Fruit fly (Drosophila melanogaster) whole organism, embryonic: ENCODE measurements around the gene Polr1D.

Source experiments
- BtbVII ChIP-seq: fragments of 200-800 bp; sonication (Bioruptor generic); optimal IDR thresholded peaks from 3 replicates; lab custom pipeline; 2017; ENCODE audit warnings: missing biosample characterization, mild to moderate bottlenecking, missing genetic modification characterization
- CG10431 ChIP-seq: fragments of 200-800 bp; sonication (Bioruptor generic); optimal IDR thresholded peaks from 3 replicates; lab custom pipeline; 2018; ENCODE audit warnings: missing biosample characterization, mild to moderate bottlenecking, missing genetic modification characterization
- CG10462 ChIP-seq: fragments of 200-800 bp; sonication (Bioruptor generic); optimal IDR thresholded peaks from 2 replicates; lab custom pipeline; 2016; ENCODE audit warnings: missing biosample characterization, missing genetic modification characterization
- CG12236 ChIP-seq: fragments of 200-800 bp; sonication (Bioruptor generic); optimal IDR thresholded peaks from 2 replicates; lab custom pipeline; 2016; ENCODE audit warnings: missing biosample characterization, missing genetic modification characterization
- CG13424 ChIP-seq: fragments of 200-800 bp; sonication (Bioruptor generic); optimal IDR thresholded peaks from 2 replicates; lab custom pipeline; 2019; ENCODE audit warnings: missing biosample characterization, mild to moderate bottlenecking, missing genetic modification characterization, moderate library complexity
- CG14667 ChIP-seq: fragments of 200-800 bp; sonication (Bioruptor generic); IDR thresholded peaks from 2 replicates; pipeline ENCODE4 v1.3.6; 2022; ENCODE audit warnings: missing biosample characterization, missing genetic modification characterization
- CG15011 ChIP-seq: fragments of 200-800 bp; sonication (Bioruptor generic); optimal IDR thresholded peaks from 3 replicates; lab custom pipeline; 2018; ENCODE audit warnings: missing biosample characterization, mild to moderate bottlenecking, missing genetic modification characterization
- CG15479 ChIP-seq: fragments of 200-800 bp; sonication (Bioruptor generic); optimal IDR thresholded peaks from 3 replicates; lab custom pipeline; 2019; ENCODE audit warnings: missing biosample characterization, mild to moderate bottlenecking, missing genetic modification characterization, moderate library complexity
- CG17568 ChIP-seq: fragments of 200-800 bp; sonication (Bioruptor generic); optimal IDR thresholded peaks from 2 replicates; lab custom pipeline; 2018; ENCODE audit warnings: missing biosample characterization, mild to moderate bottlenecking, missing genetic modification characterization, moderate library complexity
- CG17912 ChIP-seq: fragments of 200-800 bp; sonication (Bioruptor generic); optimal IDR thresholded peaks from 2 replicates; lab custom pipeline; 2018; ENCODE audit warnings: missing biosample characterization, mild to moderate bottlenecking, missing genetic modification characterization
- CG18011 ChIP-seq: fragments of 200-800 bp; sonication (Bioruptor generic); optimal IDR thresholded peaks from 2 replicates; lab custom pipeline; 2017; ENCODE audit warnings: missing biosample characterization, missing genetic modification characterization, mild to moderate bottlenecking, moderate library complexity, missing genotype
- CG2120 ChIP-seq: fragments of 200-800 bp; sonication (Bioruptor generic); optimal IDR thresholded peaks from 3 replicates; lab custom pipeline; 2016; ENCODE audit warnings: missing biosample characterization, missing genetic modification characterization
- CG31365 ChIP-seq: fragments of 200-800 bp; sonication (Bioruptor generic); optimal IDR thresholded peaks from 2 replicates; lab custom pipeline; 2018; ENCODE audit warnings: missing biosample characterization, mild to moderate bottlenecking, missing genetic modification characterization
- CG31441 ChIP-seq: fragments of 200-800 bp; sonication (Bioruptor generic); IDR thresholded peaks from 2 replicates; pipeline ENCODE4 v1.3.6; 2022; ENCODE audit warnings: missing biosample characterization, missing genetic modification characterization
- CG3407 ChIP-seq: fragments of 200-800 bp; sonication (Bioruptor generic); optimal IDR thresholded peaks from 2 replicates; lab custom pipeline; 2018; ENCODE audit warnings: missing biosample characterization, mild to moderate bottlenecking, missing genetic modification characterization
- CG4328 ChIP-seq: fragments of 200-800 bp; sonication (Bioruptor generic); optimal IDR thresholded peaks from 3 replicates; lab custom pipeline; 2017; ENCODE audit warnings: missing biosample characterization, missing genetic modification reagents, missing genetic modification characterization
- CG4404 ChIP-seq: fragments of 200-800 bp; sonication (Bioruptor generic); IDR thresholded peaks from 2 replicates; pipeline ENCODE4 v1.3.6; 2022; ENCODE audit warnings: missing biosample characterization, missing genetic modification characterization
- CG4424 ChIP-seq: fragments of 200-800 bp; sonication (Bioruptor generic); optimal IDR thresholded peaks from 3 replicates; lab custom pipeline; 2016; ENCODE audit warnings: missing biosample characterization, missing genetic modification characterization
- CG4707 ChIP-seq: fragments of 200-800 bp; sonication (Bioruptor generic); optimal IDR thresholded peaks from 2 replicates; lab custom pipeline; 2018; ENCODE audit warnings: missing biosample characterization, mild to moderate bottlenecking, missing genetic modification characterization, moderate library complexity
- CG6175 ChIP-seq: fragments of 200-800 bp; sonication (Bioruptor generic); IDR thresholded peaks from 3 replicates; pipeline ENCODE4 v1.3.6; 2022; ENCODE audit warnings: missing biosample characterization, missing genetic modification characterization
- CG6254 ChIP-seq: fragments of 200-800 bp; sonication (Bioruptor generic); optimal IDR thresholded peaks from 3 replicates; lab custom pipeline; 2017; ENCODE audit warnings: mild to moderate bottlenecking, missing biosample characterization, missing genetic modification reagents, missing genetic modification characterization
- CG7271 ChIP-seq: fragments of 200-800 bp; sonication (Bioruptor generic); optimal IDR thresholded peaks from 2 replicates; lab custom pipeline; 2018; ENCODE audit warnings: missing biosample characterization, mild to moderate bottlenecking, missing genetic modification characterization, moderate library complexity
- CG7928 ChIP-seq: fragments of 200-800 bp; sonication (Bioruptor generic); optimal IDR thresholded peaks from 2 replicates; lab custom pipeline; 2017; ENCODE audit warnings: missing biosample characterization, mild to moderate bottlenecking, missing genetic modification characterization
- CG7963 ChIP-seq: fragments of 200-800 bp; sonication (Bioruptor generic); IDR thresholded peaks from 3 replicates; pipeline ENCODE4 v1.3.6; 2022; ENCODE audit warnings: missing biosample characterization, missing genetic modification characterization; ENCODE audit not compliant: partially characterized antibody
- CG9215 ChIP-seq: fragments of 200-800 bp; sonication (Bioruptor generic); IDR thresholded peaks from 2 replicates; pipeline ENCODE4 v1.3.6; 2022; ENCODE audit warnings: missing biosample characterization, missing genetic modification characterization
- CG9817 ChIP-seq: fragments of 200-800 bp; sonication (Bioruptor generic); optimal IDR thresholded peaks from 2 replicates; lab custom pipeline; 2018; ENCODE audit warnings: missing biosample characterization, mild to moderate bottlenecking, missing genetic modification characterization, moderate library complexity
- CHES-1-like ChIP-seq: fragments of 200-800 bp; sonication (Bioruptor generic); optimal IDR thresholded peaks from 2 replicates; lab custom pipeline; 2016; ENCODE audit warnings: missing biosample characterization, missing genetic modification characterization
- Dfd ChIP-seq, 2 experiments: fragments of >200 bp; optimal IDR thresholded peaks; 2 replicates each; lab custom pipeline; 2017; ENCODE audit warnings: missing biosample characterization in 2 of 2, missing genetic modification characterization in 2 of 2
- Gug ChIP-seq: fragments of 200-800 bp; sonication (Bioruptor generic); IDR thresholded peaks from 4 replicates; pipeline ENCODE4 v1.3.6; 2022; ENCODE audit warnings: missing biosample characterization, missing genetic modification characterization
- HLHmδ ChIP-seq: fragments of 200-800 bp; sonication (Bioruptor generic); optimal IDR thresholded peaks from 2 replicates; lab custom pipeline; 2018; ENCODE audit warnings: missing biosample characterization, mild to moderate bottlenecking, missing genetic modification characterization, moderate library complexity
- Meics ChIP-seq: fragments of 200-800 bp; sonication (Bioruptor generic); optimal IDR thresholded peaks from 2 replicates; lab custom pipeline; 2017; ENCODE audit warnings: missing biosample characterization, mild to moderate bottlenecking, missing genetic modification characterization
- NC2α ChIP-seq: fragments of 200-800 bp; sonication (Bioruptor generic); optimal IDR thresholded peaks from 2 replicates; lab custom pipeline; 2016; ENCODE audit warnings: missing biosample characterization, missing genetic modification characterization
- Rx ChIP-seq: fragments of 200-800 bp; sonication (Bioruptor generic); IDR thresholded peaks from 2 replicates; pipeline ENCODE4 v1.3.6; 2022; ENCODE audit warnings: missing biosample characterization, missing genetic modification characterization
- Trl ChIP-seq, 3 experiments: fragments of >200 bp in 2 of 3; fragments of 200-800 bp in 1 of 3; sonication (Bioruptor generic) in 1 of 3; optimal IDR thresholded peaks; 2 replicates in 1 of 3; 3 replicates in 2 of 3; lab custom pipeline; 2016 to 2017; ENCODE audit warnings: missing biosample characterization in 1 of 3, missing genetic modification characterization in 1 of 3
- bowl ChIP-seq: fragments of 200-800 bp; sonication (Bioruptor generic); IDR thresholded peaks from 2 replicates; pipeline ENCODE4 v1.3.6; 2022; ENCODE audit warnings: missing biosample characterization, missing genetic modification characterization
- btn ChIP-seq: fragments of 200-800 bp; sonication (Bioruptor generic); optimal IDR thresholded peaks from 2 replicates; lab custom pipeline; 2016; ENCODE audit warnings: missing biosample characterization, missing genetic modification characterization
- dmrt11E ChIP-seq: fragments of 200-800 bp; sonication (Bioruptor generic); optimal IDR thresholded peaks from 3 replicates; lab custom pipeline; 2018; ENCODE audit warnings: missing biosample characterization, mild to moderate bottlenecking, missing genetic modification characterization, moderate library complexity
- eve ChIP-seq, 2 experiments: fragments of >200 bp; optimal IDR thresholded peaks; 2 replicates each; lab custom pipeline; 2017; ENCODE audit warnings: missing biosample characterization in 2 of 2, missing genetic modification characterization in 2 of 2
- grau ChIP-seq: fragments of 200-800 bp; optimal IDR thresholded peaks from 3 replicates; lab custom pipeline; 2019; ENCODE audit warnings: missing biosample characterization, mild to moderate bottlenecking, missing genetic modification characterization, moderate library complexity
- her ChIP-seq: fragments of 200-800 bp; sonication (Bioruptor generic); optimal IDR thresholded peaks from 2 replicates; lab custom pipeline; 2016; ENCODE audit warnings: missing biosample characterization, missing genetic modification characterization
- hkb ChIP-seq, 2 experiments: fragments of 200-800 bp in 1 of 2; fragments of >200 bp in 1 of 2; sonication (Bioruptor generic) in 1 of 2; IDR thresholded peaks in 1 of 2; optimal IDR thresholded peaks in 1 of 2; 2 replicates each; pipeline versions ENCODE4 v1.3.6 to Lab custom; 2017 to 2022; ENCODE audit warnings: missing biosample characterization in 1 of 2, missing genetic modification characterization in 1 of 2
- mirr ChIP-seq: fragments of 200-800 bp; sonication (Bioruptor generic); optimal IDR thresholded peaks from 3 replicates; lab custom pipeline; 2018; ENCODE audit warnings: missing biosample characterization, mild to moderate bottlenecking, missing genetic modification characterization
- salm ChIP-seq: fragments of 200-800 bp; sonication (Bioruptor generic); optimal IDR thresholded peaks from 2 replicates; lab custom pipeline; 2018; ENCODE audit warnings: missing biosample characterization, mild to moderate bottlenecking, missing genetic modification characterization
- sens-2 ChIP-seq: fragments of 200-800 bp; sonication (Bioruptor generic); IDR thresholded peaks from 2 replicates; pipeline ENCODE4 v1.3.6; 2022; ENCODE audit warnings: missing biosample characterization, missing genetic modification characterization
- sim ChIP-seq: fragments of 200-800 bp; sonication (Bioruptor generic); IDR thresholded peaks from 2 replicates; pipeline ENCODE4 v1.3.6; 2022; ENCODE audit warnings: missing biosample characterization, missing genetic modification characterization
- slp2 ChIP-seq: fragments of 200-800 bp; sonication (Bioruptor generic); optimal IDR thresholded peaks from 2 replicates; lab custom pipeline; 2016; ENCODE audit warnings: missing biosample characterization, missing genetic modification characterization
- stwl ChIP-seq: fragments of 200-800 bp; sonication (Bioruptor generic); optimal IDR thresholded peaks from 3 replicates; lab custom pipeline; 2018; ENCODE audit warnings: missing biosample characterization, mild to moderate bottlenecking, missing genetic modification characterization, moderate library complexity
- tin ChIP-seq: fragments of 200-800 bp; sonication (Bioruptor generic); optimal IDR thresholded peaks from 3 replicates; lab custom pipeline; 2016; ENCODE audit warnings: missing biosample characterization, missing genetic modification characterization
- unc-4 ChIP-seq: fragments of 200-800 bp; sonication (Bioruptor generic); IDR thresholded peaks from 2 replicates; pipeline ENCODE4 v1.3.6; 2022; ENCODE audit warnings: missing biosample characterization, missing genetic modification characterization; ENCODE audit not compliant: partially characterized antibody
- zfh1 ChIP-seq: fragments of 200-800 bp; sonication (Bioruptor generic); IDR thresholded peaks from 3 replicates; pipeline ENCODE4 v1.3.6; 2022; ENCODE audit warnings: missing biosample characterization, missing genetic modification characterization

Gene Polr1D

dm6 chr2L:19154893-19155389 lies 19.9 kb upstream of the Polr1D start (continued):
- TF ChIP-seq Dfd (GFP tag; optimal IDR thresholded peaks at IDR 0.05; lab: Kevin White, UChicago) (no peak), CG4328 (GFP tag; lab: Kevin White, UChicago) (no peak), CG6175 (GFP tag; lab: Robert Waterston, UW) (no peak), salm (tag; lab: Kevin White, UChicago) (no peak), stwl (tag; lab: Kevin White, UChicago) (no peak), slp2 (GFP tag; lab: Kevin White, UChicago) (no peak), sens-2 (GFP tag; lab: Robert Waterston, UW) (no peak), bowl (GFP tag; lab: Robert Waterston, UW) (no peak), CG3407 (GFP tag; lab: Kevin White, UChicago) (no peak), mirr (GFP tag; lab: Kevin White, UChicago) (peak; percentile 3), CG4404 (no peak), dmrt11E (tag; lab: Kevin White, UChicago) (no peak), CG7928 (GFP tag; lab: Kevin White, UChicago) (no peak), sim (GFP tag; lab: Robert Waterston, UW) (no peak), CG10462 (GFP tag; lab: Kevin White, UChicago) (no peak), CG17568 (no peak), CG9817 (tag; lab: Kevin White, UChicago) (no peak), hkb (optimal IDR thresholded peaks at IDR 0.05; lab: Kevin White, UChicago) (no peak), hkb (GFP tag; IDR thresholded peaks at IDR 0.05; lab: Robert Waterston, UW) (no peak), grau (tag; lab: Kevin White, UChicago) (no peak), CG14667 (no peak), CG13424 (tag; lab: Kevin White, UChicago) (no peak), HLHmδ (GFP tag; lab: Kevin White, UChicago) (no peak), CG15011 (GFP tag; lab: Kevin White, UChicago) (no peak), Gug (no peak), unc-4 (GFP tag; lab: Robert Waterston, UW) (no peak), eve (GFP tag; optimal IDR thresholded peaks at IDR 0.05; lab: Kevin White, UChicago) (no peak), Rx (GFP tag; lab: Robert Waterston, UW) (no peak), Trl (optimal IDR thresholded peaks at IDR 0.05; lab: Kevin White, UChicago) (peak in 1 of 2 experiments; percentile 22), Trl (GFP tag; optimal IDR thresholded peaks at IDR 0.05; lab: Kevin White, UChicago) (no peak), CG12236 (GFP tag; lab: Kevin White, UChicago) (no peak), CG10431 (GFP tag; lab: Kevin White, UChicago) (no peak), CG9215 (GFP tag; lab: Robert Waterston, UW) (no peak), CG2120 (GFP tag; lab: Kevin White, UChicago) (no peak), BtbVII (no peak), CG18011 (GFP tag; lab: Kevin White, UChicago) (no peak), CG4707 (GFP tag; lab: Kevin White, UChicago) (no peak), CHES-1-like (no peak), CG31365 (tag; lab: Kevin White, UChicago) (no peak), CG7963 (no peak), btn (no peak), CG7271 (tag; lab: Kevin White, UChicago) (peak; percentile 37), CG31441 (no peak), Meics (GFP tag; lab: Kevin White, UChicago) (no peak), CG4424 (no peak), tin (GFP tag; lab: Kevin White, UChicago) (no peak), her (GFP tag; lab: Kevin White, UChicago) (no peak), CG17912 (GFP tag; lab: Kevin White, UChicago) (no peak), zfh1 (peak; percentile 18; the same call in 1 of the 3 replicates), CG15479 (peak; percentile 33), CG6254 (GFP tag; lab: Kevin White, UChicago) (peak; percentile 27), NC2α (GFP tag; lab: Kevin White, UChicago) (no peak)
